Worm (Caenorhabditis elegans) whole organism, L2 larva: ENCODE results near the gene F55A11.1.

Source experiments
- ama-1 ChIP-seq: fragments of 150-350 bp; optimal IDR thresholded peaks from 2 replicates; lab custom pipeline; 2018; ENCODE audit warnings: inconsistent platforms
- snpc-4 ChIP-seq: fragments of 150-350 bp; optimal IDR thresholded peaks from 2 replicates; lab custom pipeline; 2014; ENCODE audit warnings: missing biosample characterization, missing genetic modification characterization

DNA sequence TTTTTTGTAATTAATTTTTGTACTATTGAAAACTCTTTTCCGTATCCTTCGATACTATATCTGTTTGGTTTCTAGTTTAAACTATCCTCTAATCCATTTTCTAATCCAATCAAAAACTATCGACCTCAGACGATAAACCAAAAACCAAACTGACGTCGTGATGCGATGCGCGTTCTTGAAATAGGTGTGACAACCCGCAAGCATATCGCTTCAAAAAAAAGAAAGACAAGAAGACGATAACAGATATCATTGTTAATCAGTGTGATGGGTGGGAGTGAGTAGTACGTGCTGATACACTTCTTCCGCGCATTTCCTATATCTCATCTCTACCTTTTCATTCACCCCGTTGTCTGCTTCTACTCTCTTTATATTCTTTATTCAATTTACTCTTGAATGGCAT is 24.4 kb downstream of the F55A11.1 start, which contains the start of gene T04F3.1:
- no peak for TF ChIP-seq snpc-4 (tag; lab: Kevin White, UChicago)
- TF ChIP-seq ama-1 (lab: Kevin White, UChicago), result no peak
